Fruit fly (Drosophila melanogaster): ENCODE results near the gene CG11398.
A peak's percentile ranks its signal among the peaks of the same experiment; 100 is the strongest.

CG11398 gene

DNA sequence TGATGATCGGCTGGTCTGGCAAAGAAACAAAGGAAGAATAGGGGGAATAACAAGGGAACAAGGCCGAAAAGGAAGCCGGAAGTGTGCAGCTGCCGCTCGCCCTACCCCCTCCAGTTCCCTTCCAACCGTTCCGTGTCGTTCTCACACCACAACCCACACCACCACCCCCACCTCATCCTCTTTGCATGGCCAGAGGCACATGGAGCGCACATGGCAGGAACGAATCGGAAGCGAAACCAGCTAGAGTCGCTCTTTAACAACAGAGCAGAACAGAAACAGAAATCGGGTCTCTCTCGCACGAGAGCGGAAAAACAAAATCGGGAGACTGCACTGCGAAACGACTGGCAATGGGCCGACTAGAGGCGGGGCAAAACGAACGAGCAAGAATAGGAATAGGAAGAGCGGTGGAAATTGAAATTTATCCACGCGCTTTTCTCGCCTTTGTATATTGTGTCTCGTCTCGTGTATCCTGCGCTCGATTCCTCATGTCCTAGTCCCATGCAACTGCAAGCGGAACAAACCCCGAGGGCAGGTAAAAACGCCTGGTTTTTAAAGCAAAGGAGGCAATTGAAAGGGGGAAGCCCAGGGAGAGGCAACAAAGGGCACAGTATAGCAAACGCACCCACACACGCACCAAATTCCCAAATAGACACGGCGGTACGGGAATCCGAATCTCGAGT lies 17.7 kb upstream of the CG11398 start:
- TF ChIP-seq CG17801 (GFP tag; optimal IDR thresholded peaks at IDR 0.05; ENCODE audit: partially characterized antibody) = no peak

- no peak for TF ChIP-seq CG17801 (GFP tag; optimal IDR thresholded peaks at IDR 0.05; ENCODE audit: partially characterized antibody)
Measured at dm6 chrX:1231707-1232106, 16.8 kb upstream of the CG11398 start.

dm6 chrX:1229567-1229966 lies 14.6 kb upstream of the CG11398 start:
- no peak for TF ChIP-seq CG17801 (GFP tag; optimal IDR thresholded peaks at IDR 0.05; ENCODE audit: partially characterized antibody)

dm6 chrX:1229098-1229497 lies 14.1 kb upstream of the CG11398 start:
- no peak for TF ChIP-seq CG17801 (GFP tag; optimal IDR thresholded peaks at IDR 0.05; ENCODE audit: partially characterized antibody)

DNA sequence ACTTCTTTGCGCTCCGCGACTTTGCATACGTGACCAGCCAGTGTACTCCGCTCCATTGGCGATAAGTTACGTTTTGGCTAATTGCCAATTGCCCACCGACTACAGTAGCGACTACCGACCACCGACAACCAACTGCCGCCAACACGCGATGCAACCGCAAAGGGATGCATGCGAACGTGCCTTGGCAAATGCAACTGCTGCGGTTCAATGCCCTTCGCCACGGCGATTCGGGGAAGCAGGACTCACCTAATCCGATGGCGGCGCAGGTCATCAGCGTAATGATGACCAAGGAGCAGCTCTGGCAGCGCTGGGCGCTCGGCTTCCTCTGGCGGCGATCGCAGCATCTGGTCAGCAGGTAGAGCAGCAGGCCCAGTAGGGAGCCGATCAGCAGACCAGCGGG lies 10.9 kb upstream of the CG11398 start:
- no peak for TF ChIP-seq CG17801 (GFP tag; optimal IDR thresholded peaks at IDR 0.05; ENCODE audit: partially characterized antibody)

- TF ChIP-seq CG17801 (GFP tag; optimal IDR thresholded peaks at IDR 0.05; ENCODE audit: partially characterized antibody) = peak; percentile 21
Measured at dm6 chrX:1216681-1217080, 1.7 kb upstream of the CG11398 start.

DNA sequence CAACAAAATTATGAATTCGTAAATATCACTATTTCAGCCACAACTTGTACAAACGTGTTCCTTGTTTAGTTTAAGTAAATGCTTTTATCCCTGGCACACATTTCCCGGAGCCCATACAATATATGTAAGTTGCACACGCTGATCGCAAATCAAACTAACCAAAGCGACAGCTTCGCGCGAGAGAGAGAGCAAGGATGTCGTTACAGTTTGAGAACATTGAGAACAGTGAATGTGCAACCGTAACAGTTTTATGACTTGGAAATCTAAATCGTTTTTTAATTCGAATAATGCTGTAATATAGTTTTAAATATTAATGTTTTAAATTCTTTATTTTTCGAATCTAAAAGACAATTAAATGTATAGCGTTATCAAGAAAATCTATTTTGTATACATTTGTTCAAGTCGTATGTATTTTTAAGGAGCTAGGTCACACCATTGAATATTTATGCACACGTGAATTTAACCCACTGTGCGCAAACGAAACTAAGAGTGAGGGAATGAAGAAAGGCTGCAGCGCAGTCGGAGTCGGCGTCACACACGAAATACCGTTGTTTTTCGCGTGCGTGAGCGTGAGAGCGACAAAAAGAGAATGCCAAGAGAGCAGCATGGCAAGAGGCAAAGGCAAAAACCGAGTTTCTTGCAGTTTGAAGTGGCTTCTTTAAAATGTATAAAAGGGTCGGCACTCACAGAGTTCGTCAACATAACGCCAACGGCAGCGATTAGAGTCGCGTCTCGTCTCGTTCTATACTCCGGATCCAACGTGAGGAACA lies 5.5 kb downstream of the CG11398 start, which contains the start of gene CG11382:
TSS of gene CG11382 (plus strand) at position 720 of the 770 bp plus-strand sequence.
- TF ChIP-seq CG17801 (GFP tag; optimal IDR thresholded peaks at IDR 0.05; ENCODE audit: partially characterized antibody) = no peak

dm6 chrX:1206437-1206836 lies 8.5 kb downstream of the CG11398 start, which contains the start of gene CG14624:
TSS of gene CG14624 (plus strand) at chrX:1206737.
- TF ChIP-seq CG17801 (GFP tag; optimal IDR thresholded peaks at IDR 0.05; ENCODE audit: partially characterized antibody) = no peak

DNA sequence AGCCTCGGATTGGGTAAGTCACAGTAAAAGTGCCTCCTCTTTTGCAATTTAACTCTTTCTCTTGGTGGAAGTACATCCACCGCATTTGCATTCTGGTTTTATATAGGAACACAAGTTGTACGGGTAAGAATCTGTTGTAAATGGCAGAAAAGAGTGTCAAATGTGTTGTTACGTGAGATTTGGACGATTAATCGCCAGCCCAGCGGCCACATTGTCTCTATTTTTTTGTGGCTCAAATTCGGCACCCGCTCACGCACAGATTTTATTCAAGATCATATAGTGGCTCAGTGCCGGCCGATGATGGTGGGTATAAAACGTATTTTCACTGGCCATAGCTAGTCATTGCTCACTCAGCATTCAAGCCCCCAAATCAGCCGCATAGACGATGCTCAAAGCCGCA lies 11.5 kb downstream of the CG11398 start, which contains the start of gene CG11381:
TSS of gene CG11381 (plus strand) at position 301 of the 400 bp plus-strand sequence.
- TF ChIP-seq CG17801 (GFP tag; optimal IDR thresholded peaks at IDR 0.05; ENCODE audit: partially characterized antibody) = no peak

DNA sequence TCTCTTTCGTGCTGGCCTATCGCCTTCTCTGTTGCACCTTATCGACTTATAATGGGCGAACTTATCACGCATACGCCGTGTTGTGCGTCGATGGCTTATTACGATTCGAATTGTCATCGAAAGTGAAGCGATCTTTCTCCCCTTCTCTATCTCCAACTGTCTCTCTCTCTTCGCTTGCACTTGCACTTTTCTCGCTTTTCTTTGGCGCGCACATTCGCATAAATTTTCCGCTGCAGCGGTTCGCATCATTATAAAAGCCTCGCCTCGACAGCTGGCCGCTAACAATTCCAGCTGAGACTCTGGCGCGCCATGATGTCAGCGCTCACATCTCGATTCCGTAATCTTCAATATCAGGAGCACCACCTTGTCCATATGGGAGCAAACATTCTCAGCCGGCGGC lies 15.7 kb downstream of the CG11398 start, which contains the start of gene CG14625:
TSS of gene CG14625 (plus strand) at position 301 of the 400 bp plus-strand sequence.
- no peak for TF ChIP-seq CG17801 (GFP tag; optimal IDR thresholded peaks at IDR 0.05; ENCODE audit: partially characterized antibody)

DNA sequence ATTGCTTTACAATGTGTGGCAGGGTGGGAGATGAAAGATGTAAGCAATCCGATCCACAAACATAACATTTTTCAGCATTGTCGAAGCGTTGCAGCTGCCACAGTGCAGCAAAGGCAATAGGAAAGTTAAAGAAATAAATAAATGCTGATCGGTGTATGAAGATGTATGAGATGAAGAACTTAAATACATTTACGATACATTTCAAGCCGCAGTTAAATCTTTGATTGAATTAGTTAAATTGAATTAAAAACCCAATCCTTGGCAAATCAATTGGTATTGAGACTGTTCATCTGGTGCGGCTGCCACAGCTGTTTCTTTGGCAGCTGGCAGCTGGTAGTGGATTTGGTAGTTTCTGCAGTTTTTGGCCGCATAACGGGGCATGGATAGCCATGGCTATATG lies 17.1 kb downstream of the CG11398 start:
- TF ChIP-seq CG17801 (GFP tag; optimal IDR thresholded peaks at IDR 0.05; ENCODE audit: partially characterized antibody) = no peak

DNA sequence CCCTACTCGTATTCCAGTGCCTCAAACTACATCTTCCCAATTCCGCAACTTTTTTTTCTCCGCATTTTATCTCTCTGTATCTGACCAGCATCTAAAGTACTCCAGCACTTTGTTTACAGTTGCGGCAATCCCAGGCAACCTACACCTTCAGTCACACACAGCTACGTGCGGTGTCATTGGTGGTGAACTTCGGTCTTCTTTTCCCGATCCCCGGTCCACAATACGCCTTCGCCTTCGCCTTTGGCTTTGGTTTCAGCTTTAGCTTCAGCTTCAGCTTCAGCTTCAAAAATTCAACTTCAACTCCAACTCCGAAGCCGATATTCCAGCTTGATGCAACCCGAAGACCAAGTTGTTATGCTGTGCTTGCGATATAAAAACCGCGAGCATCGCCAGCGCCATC lies 23.9 kb downstream of the CG11398 start, which contains the start of gene CG11380:
TSS of gene CG11380 (plus strand) at position 301 of the 400 bp plus-strand sequence.
- TF ChIP-seq CG17801 (GFP tag; optimal IDR thresholded peaks at IDR 0.05; ENCODE audit: partially characterized antibody) = no peak

dm6 chrX:1184478-1184877 lies 30.5 kb downstream of the CG11398 start, which contains the start of gene CG14626:
TSS of gene CG14626 (plus strand) at chrX:1184778.
- TF ChIP-seq CG17801 (GFP tag; optimal IDR thresholded peaks at IDR 0.05; ENCODE audit: partially characterized antibody) = no peak

DNA sequence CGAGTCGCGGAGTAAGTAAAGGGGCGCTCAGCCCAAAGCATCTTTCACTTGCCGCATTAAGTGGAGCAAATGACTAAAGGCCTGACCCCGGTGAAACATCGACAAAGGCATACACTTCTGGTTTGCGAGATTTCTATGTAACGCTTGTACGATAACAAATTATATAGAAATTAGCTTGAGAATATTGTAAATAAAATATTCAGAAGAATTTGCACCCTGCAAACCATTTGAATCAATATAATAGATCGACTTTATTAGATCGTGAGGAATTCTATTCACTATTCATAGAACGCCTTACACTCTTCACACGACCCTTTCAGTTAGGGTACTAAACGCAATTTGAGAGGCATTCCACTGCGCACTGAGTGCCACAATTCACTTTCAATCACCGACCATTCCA lies 31.2 kb downstream of the CG11398 start:
- no peak for TF ChIP-seq CG17801 (GFP tag; optimal IDR thresholded peaks at IDR 0.05; ENCODE audit: partially characterized antibody)

DNA sequence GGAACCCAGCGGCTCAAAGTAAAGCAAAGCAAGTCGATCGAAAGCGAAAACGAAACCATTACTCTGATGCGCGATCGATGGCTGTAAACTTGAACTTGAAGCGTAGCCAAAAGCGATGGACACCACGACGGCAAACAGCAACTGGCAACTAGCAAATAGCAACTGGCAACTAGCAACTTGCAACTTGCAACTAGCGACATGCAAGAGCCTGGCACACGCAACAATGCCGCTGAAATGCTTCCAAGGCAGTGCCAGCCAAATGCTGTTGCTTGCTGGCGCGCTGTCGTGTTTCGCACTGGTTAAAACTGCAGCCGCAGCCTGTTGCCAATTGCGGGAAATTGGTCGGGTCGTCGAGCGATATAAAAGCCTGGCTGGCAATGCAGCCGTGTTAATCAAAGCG lies 33.6 kb downstream of the CG11398 start, which contains the start of gene CG14627:
TSS of gene CG14627 (plus strand) at position 301 of the 400 bp plus-strand sequence.
- no peak for TF ChIP-seq CG17801 (GFP tag; optimal IDR thresholded peaks at IDR 0.05; ENCODE audit: partially characterized antibody)

- TF ChIP-seq CG17801 (GFP tag; optimal IDR thresholded peaks at IDR 0.05; ENCODE audit: partially characterized antibody) = no peak
Measured at dm6 chrX:1180865-1181264, 34.1 kb downstream of the CG11398 start.

All from ovary, adult (tissue).